Worm (Caenorhabditis elegans): Measurements from ENCODE around the gene R02F2.7.

- TF ChIP-seq daf-12 (tag; optimal IDR thresholded peaks at IDR 0.05) (no peak), elt-1 (tag; optimal IDR thresholded peaks at IDR 0.05) (no peak), skn-1 (tag; optimal IDR thresholded peaks at IDR 0.05) (no peak)
Observed at ce11 chrIII:5508669-5509068, 25.1 kb upstream of the R02F2.7 start, which contains the start of gene D1044.7.
